Worm (Caenorhabditis elegans) whole organism, L4 larva: ENCODE data around the gene C15F1.1.

Source experiments
- F37D6.2 ChIP-seq: sonication (generic microtip); optimal IDR thresholded peaks from 2 replicates; lab custom pipeline; 2016; ENCODE audit warnings: mild to moderate bottlenecking, missing genetic modification characterization, missing compliant biosample characterization
- F44E2.7 ChIP-seq: fragments of 200-800 bp; sonication (Bioruptor generic); IDR thresholded peaks from 2 replicates; pipeline ENCODE4 v2.1.2; 2022; ENCODE audit warnings: missing genetic modification characterization, missing compliant biosample characterization
- T20F7.1 ChIP-seq: fragments of 200-800 bp; sonication (Bioruptor generic); optimal IDR thresholded peaks from 2 replicates; lab custom pipeline; 2018; ENCODE audit warnings: mild to moderate bottlenecking, missing genetic modification characterization, missing compliant biosample characterization
- daf-8 ChIP-seq: fragments of 200-800 bp; sonication (Bioruptor generic); IDR thresholded peaks from 2 replicates; pipeline ENCODE4 v1.3.6; 2022; ENCODE audit warnings: missing genetic modification characterization, missing compliant biosample characterization
- dpl-1 ChIP-seq: fragments of 150-350 bp; optimal IDR thresholded peaks from 2 replicates; lab custom pipeline; 2014; ENCODE audit warnings: missing biosample characterization, missing genetic modification reagents, missing genetic modification characterization
- hlh-30 ChIP-seq: sonication (generic microtip); optimal IDR thresholded peaks from 2 replicates; lab custom pipeline; 2017; ENCODE audit warnings: antibody characterized with exemption, mild to moderate bottlenecking, missing genetic modification characterization, missing compliant biosample characterization; ENCODE audit not compliant: insufficient read depth
- lin-38 ChIP-seq: fragments of 200-800 bp; sonication (Bioruptor generic); IDR thresholded peaks from 2 replicates; pipeline ENCODE4 v1.3.6; 2022; ENCODE audit warnings: missing genetic modification reagents, missing genetic modification characterization, missing compliant biosample characterization
- nhr-25 ChIP-seq: sonication (generic microtip); optimal IDR thresholded peaks from 2 replicates; lab custom pipeline; 2017; ENCODE audit warnings: missing genetic modification characterization, mild to moderate bottlenecking, missing compliant biosample characterization, antibody characterized with exemption, moderate library complexity, borderline replicate concordance; ENCODE audit not compliant: insufficient read depth
- nhr-6 ChIP-seq: fragments of 150-350 bp; optimal IDR thresholded peaks from 2 replicates; lab custom pipeline; 2014; ENCODE audit warnings: missing biosample characterization, missing genetic modification characterization
- pqm-1 ChIP-seq: sonication (generic microtip); optimal IDR thresholded peaks from 2 replicates; lab custom pipeline; 2017; ENCODE audit warnings: missing biosample characterization, missing genetic modification characterization
- rbr-2 ChIP-seq: sonication (generic microtip); optimal IDR thresholded peaks from 2 replicates; lab custom pipeline; 2016; ENCODE audit warnings: missing genotype, missing genetic modification characterization, missing compliant biosample characterization
- saeg-2 ChIP-seq: fragments of 200-800 bp; sonication (Bioruptor generic); IDR thresholded peaks from 2 replicates; pipeline ENCODE4 v1.3.6; 2022; ENCODE audit warnings: missing genetic modification reagents, missing genetic modification characterization, missing compliant biosample characterization
- skn-1 ChIP-seq: fragments of 150-350 bp; optimal IDR thresholded peaks from 2 replicates; lab custom pipeline; 2014; ENCODE audit warnings: missing biosample characterization, missing genetic modification characterization
- zfp-3 ChIP-seq: fragments of 200-800 bp; sonication (Bioruptor generic); conservative IDR thresholded peaks from 2 replicates; pipeline ENCODE4 v1.3.6; 2022; ENCODE audit warnings: missing genetic modification reagents, missing genetic modification characterization, missing compliant biosample characterization

- TF ChIP-seq saeg-2 (GFP tag; lab: Robert Waterston, UW) (no peak), T20F7.1 (GFP tag; lab: Kevin White, UChicago) (no peak), rbr-2 (no peak), dpl-1 (GFP tag; lab: Kevin White, UChicago) (no peak), skn-1 (tag; lab: Kevin White, UChicago) (no peak), nhr-25 (tag; lab: Kevin White, UChicago) (no peak), nhr-6 (tag; lab: Kevin White, UChicago) (no peak), F44E2.7 (GFP tag; lab: Robert Waterston, UW) (no peak), daf-8 (GFP tag; lab: Robert Waterston, UW) (no peak), pqm-1 (tag; lab: Kevin White, UChicago) (no peak), F37D6.2 (tag; lab: Kevin White, UChicago) (no peak), zfp-3 (GFP tag; lab: Robert Waterston, UW) (no peak), lin-38 (GFP tag; lab: Robert Waterston, UW) (no peak), hlh-30 (tag; lab: Kevin White, UChicago) (no peak)
Observed at ce11 chrII:7012592-7012991, 22.9 kb downstream of the C15F1.1 start, which contains the start of gene sqv-7.
